Worm (Caenorhabditis elegans) whole organism, L1 larva: ENCODE results near the gene R02D5.10.

Source experiments
- elt-2 ChIP-seq: sonication (generic microtip); optimal IDR thresholded peaks from 2 replicates; lab custom pipeline; 2016; ENCODE audit warnings: missing genetic modification characterization, mild to moderate bottlenecking, inconsistent platforms, missing compliant biosample characterization, missing genetic modification reagents
- lin-39 ChIP-seq: fragments of 150-350 bp; optimal IDR thresholded peaks from 2 replicates; lab custom pipeline; 2014; ENCODE audit warnings: missing biosample characterization, missing genetic modification reagents, missing genetic modification characterization
- nhr-11 ChIP-seq: fragments of 150-350 bp; optimal IDR thresholded peaks from 2 replicates; lab custom pipeline; 2014; ENCODE audit warnings: missing biosample characterization, missing genetic modification characterization
- nhr-12 ChIP-seq: sonication (generic microtip); optimal IDR thresholded peaks from 2 replicates; lab custom pipeline; 2017; ENCODE audit warnings: missing biosample characterization, missing genetic modification characterization
- nhr-237 ChIP-seq: fragments of 150-350 bp; optimal IDR thresholded peaks from 2 replicates; lab custom pipeline; 2014; ENCODE audit warnings: missing biosample characterization, missing genetic modification characterization
- zag-1 ChIP-seq: fragments of 150-350 bp; optimal IDR thresholded peaks from 2 replicates; lab custom pipeline; 2014; ENCODE audit warnings: missing biosample characterization, missing genetic modification characterization

- no peak for TF ChIP-seq elt-2 (tag; lab: Kevin White, UChicago)
- no peak for TF ChIP-seq zag-1 (tag; lab: Kevin White, UChicago)
- no peak for TF ChIP-seq lin-39 (tag; lab: Kevin White, UChicago)
- TF ChIP-seq nhr-11 (tag; lab: Kevin White, UChicago), result no peak
- TF ChIP-seq nhr-237 (tag; lab: Kevin White, UChicago), result no peak
- TF ChIP-seq nhr-12 (tag; lab: Kevin White, UChicago), result no peak
Measured at ce11 chrV:14510746-14511145, 28.7 kb downstream of the R02D5.10 start, which contains the start of gene R02D5.9.
